Fruit fly (Drosophila melanogaster): ENCODE results near the gene CG2217.

CG2217 gene

dm6 chr3R:30424993-30425392 is 2.2 kb upstream of the CG2217 start, which contains the start of gene CG15536:
Gene CG15536, minus strand, starts transcription at chr3R:30425162.
- TF ChIP-seq pan (optimal IDR thresholded peaks at IDR 0.05) (no peak), EcR (GFP tag; optimal IDR thresholded peaks at IDR 0.05) (no peak), CG8478 (optimal IDR thresholded peaks at IDR 0.05) (no peak), psq (optimal IDR thresholded peaks at IDR 0.05) (no peak), Dll (optimal IDR thresholded peaks at IDR 0.05) (no peak)

dm6 chr3R:30423695-30424094 is 924 bp upstream of the CG2217 start, which contains the start of the genes CG15535 and mRpS18C:
Gene CG15535, minus strand, starts transcription at chr3R:30423929.
Gene mRpS18C, plus strand, starts transcription at chr3R:30423974.
- TF ChIP-seq EcR (GFP tag; optimal IDR thresholded peaks at IDR 0.05): no peak
- TF ChIP-seq usp (GFP tag; optimal IDR thresholded peaks at IDR 0.05): no peak
- no peak for TF ChIP-seq psq (optimal IDR thresholded peaks at IDR 0.05)
- TF ChIP-seq Dll (optimal IDR thresholded peaks at IDR 0.05): no peak
- TF ChIP-seq pan (optimal IDR thresholded peaks at IDR 0.05): no peak
- TF ChIP-seq CG8478 (optimal IDR thresholded peaks at IDR 0.05): no peak

- TF ChIP-seq pan (optimal IDR thresholded peaks at IDR 0.05): no peak
- TF ChIP-seq EcR (GFP tag; optimal IDR thresholded peaks at IDR 0.05): no peak
- no peak for TF ChIP-seq usp (GFP tag; optimal IDR thresholded peaks at IDR 0.05)
- no peak for TF ChIP-seq CG8478 (optimal IDR thresholded peaks at IDR 0.05)
- no peak for TF ChIP-seq psq (optimal IDR thresholded peaks at IDR 0.05)
- TF ChIP-seq Dll (optimal IDR thresholded peaks at IDR 0.05): no peak
These were observed 3.6 kb downstream of the CG2217 start for dm6 chr3R:30419216-30419615.

- no peak for TF ChIP-seq psq (optimal IDR thresholded peaks at IDR 0.05)
These were observed 6.0 kb downstream of the CG2217 start for dm6 chr3R:30416765-30417274.

dm6 chr3R:30413795-30414194 is 9.0 kb downstream of the CG2217 start:
- TF ChIP-seq Dll (optimal IDR thresholded peaks at IDR 0.05) (no peak), psq (optimal IDR thresholded peaks at IDR 0.05) (no peak), EcR (GFP tag; optimal IDR thresholded peaks at IDR 0.05) (no peak), pan (optimal IDR thresholded peaks at IDR 0.05) (no peak), CG8478 (optimal IDR thresholded peaks at IDR 0.05) (no peak), usp (GFP tag; optimal IDR thresholded peaks at IDR 0.05) (no peak)

- TF ChIP-seq pan (optimal IDR thresholded peaks at IDR 0.05) (no peak), EcR (GFP tag; optimal IDR thresholded peaks at IDR 0.05) (no peak), CG8478 (optimal IDR thresholded peaks at IDR 0.05) (no peak), Dll (optimal IDR thresholded peaks at IDR 0.05) (no peak), usp (GFP tag; optimal IDR thresholded peaks at IDR 0.05) (no peak), psq (optimal IDR thresholded peaks at IDR 0.05) (no peak)
These were observed 16.3 kb downstream of the CG2217 start for dm6 chr3R:30406482-30406881.

- TF ChIP-seq Dll (optimal IDR thresholded peaks at IDR 0.05) (no peak), CG8478 (optimal IDR thresholded peaks at IDR 0.05) (no peak), usp (GFP tag; optimal IDR thresholded peaks at IDR 0.05) (no peak), pan (optimal IDR thresholded peaks at IDR 0.05) (no peak), EcR (GFP tag; optimal IDR thresholded peaks at IDR 0.05) (no peak), psq (optimal IDR thresholded peaks at IDR 0.05) (no peak)
These were observed 28.9 kb downstream of the CG2217 start for dm6 chr3R:30393909-30394308.

dm6 chr3R:30391950-30392349 is 30.8 kb downstream of the CG2217 start:
- TF ChIP-seq Dll (optimal IDR thresholded peaks at IDR 0.05) (no peak), usp (GFP tag; optimal IDR thresholded peaks at IDR 0.05) (no peak), EcR (GFP tag; optimal IDR thresholded peaks at IDR 0.05) (no peak), CG8478 (optimal IDR thresholded peaks at IDR 0.05) (no peak), pan (optimal IDR thresholded peaks at IDR 0.05) (no peak), psq (optimal IDR thresholded peaks at IDR 0.05) (no peak)

- TF ChIP-seq Dll (optimal IDR thresholded peaks at IDR 0.05): no peak
- no peak for TF ChIP-seq psq (optimal IDR thresholded peaks at IDR 0.05)
- TF ChIP-seq usp (GFP tag; optimal IDR thresholded peaks at IDR 0.05): no peak
- TF ChIP-seq pan (optimal IDR thresholded peaks at IDR 0.05): no peak
- TF ChIP-seq EcR (GFP tag; optimal IDR thresholded peaks at IDR 0.05): no peak
- TF ChIP-seq CG8478 (optimal IDR thresholded peaks at IDR 0.05): no peak
These were observed 31.7 kb downstream of the CG2217 start for dm6 chr3R:30391098-30391497.

dm6 chr3R:30390304-30390703 is 32.5 kb downstream of the CG2217 start:
- TF ChIP-seq EcR (GFP tag; optimal IDR thresholded peaks at IDR 0.05): no peak

- TF ChIP-seq EcR (GFP tag; optimal IDR thresholded peaks at IDR 0.05) (no peak), Dll (optimal IDR thresholded peaks at IDR 0.05) (no peak), usp (GFP tag; optimal IDR thresholded peaks at IDR 0.05) (no peak), pan (optimal IDR thresholded peaks at IDR 0.05) (no peak), CG8478 (optimal IDR thresholded peaks at IDR 0.05) (no peak), psq (optimal IDR thresholded peaks at IDR 0.05) (no peak)
These were observed 33.7 kb downstream of the CG2217 start for dm6 chr3R:30389096-30389495.

- TF ChIP-seq Dll (optimal IDR thresholded peaks at IDR 0.05): no peak
- no peak for TF ChIP-seq EcR (GFP tag; optimal IDR thresholded peaks at IDR 0.05)
These were observed 34.4 kb downstream of the CG2217 start for dm6 chr3R:30388215-30388871.

- peak; percentile 36 for TF ChIP-seq Dll (optimal IDR thresholded peaks at IDR 0.05)
- TF ChIP-seq CG8478 (optimal IDR thresholded peaks at IDR 0.05): no peak
These were observed 35.1 kb downstream of the CG2217 start, which contains the start of the genes Fer2LCH and Fer1HCH for dm6 chr3R:30387515-30388178. Gene Fer2LCH, plus strand, starts transcription at chr3R:30387804. Gene Fer1HCH, minus strand, starts transcription at chr3R:30388178.
